Worm (Caenorhabditis elegans) whole organism, mixed stage, embryonic: ENCODE data around the gene magu-4.

Experiments used
- mab-5 ChIP-seq: fragments of 150-350 bp; optimal IDR thresholded peaks from 2 replicates; lab custom pipeline; 2014; ENCODE audit warnings: missing biosample characterization, missing genetic modification characterization
- unc-62 ChIP-seq: fragments of 150-350 bp; optimal IDR thresholded peaks from 2 replicates; lab custom pipeline; 2014; ENCODE audit warnings: missing biosample characterization, missing genetic modification reagents, missing genetic modification characterization

- TF ChIP-seq mab-5 (tag; lab: Kevin White, UChicago) (no peak), unc-62 (GFP tag; lab: Kevin White, UChicago) (no peak)
Measured at ce11 chrIV:10040803-10041202, 31.2 kb downstream of the magu-4 start, which contains the start of gene dhs-31.
